Worm (Caenorhabditis elegans): ENCODE data around the gene zig-6.

ce11 chrX:5188977-5189376 is at the start of gene zig-6:
- no peak for TF ChIP-seq odd-2 (tag; optimal IDR thresholded peaks at IDR 0.05)
- no peak for TF ChIP-seq pha-4 (tag; optimal IDR thresholded peaks at IDR 0.05)
